Worm (Caenorhabditis elegans) whole organism, early embryonic: ENCODE results near the gene eor-1.

Experiments
- B0310.2 ChIP-seq: sonication (generic microtip); optimal IDR thresholded peaks from 2 replicates; lab custom pipeline; 2016; ENCODE audit warnings: mild to moderate bottlenecking, missing genetic modification characterization, missing compliant biosample characterization
- F13C5.2 ChIP-seq: sonication (generic microtip); optimal IDR thresholded peaks from 2 replicates; lab custom pipeline; 2017; ENCODE audit warnings: mild to moderate bottlenecking, missing genetic modification characterization, inconsistent platforms, missing compliant biosample characterization
- aly-1 ChIP-seq: sonication (generic microtip); optimal IDR thresholded peaks from 2 replicates; lab custom pipeline; 2016; ENCODE audit warnings: missing genetic modification characterization, missing compliant biosample characterization
- ama-1 ChIP-seq: fragments of 150-350 bp; optimal IDR thresholded peaks from 2 replicates; lab custom pipeline; 2014
- ceh-13 ChIP-seq: fragments of 200-800 bp; sonication (Bioruptor generic); optimal IDR thresholded peaks from 2 replicates; lab custom pipeline; 2018; ENCODE audit warnings: mild to moderate bottlenecking, missing genetic modification characterization, missing compliant biosample characterization
- ceh-36 ChIP-seq: sonication (generic microtip); optimal IDR thresholded peaks from 2 replicates; lab custom pipeline; 2016; ENCODE audit warnings: missing genetic modification characterization, inconsistent platforms, missing compliant biosample characterization
- ets-7 ChIP-seq: sonication (generic microtip); optimal IDR thresholded peaks from 2 replicates; lab custom pipeline; 2016; ENCODE audit warnings: missing genotype, missing genetic modification characterization, missing compliant biosample characterization
- flt-1 ChIP-seq: fragments of 200-800 bp; sonication (Bioruptor generic); IDR thresholded peaks from 2 replicates; pipeline ENCODE4 v1.3.6; 2022; ENCODE audit warnings: missing genetic modification characterization, missing compliant biosample characterization
- hmbx-1 ChIP-seq: sonication (generic microtip); optimal IDR thresholded peaks from 2 replicates; lab custom pipeline; 2016; ENCODE audit warnings: mild to moderate bottlenecking, missing genetic modification characterization, missing compliant biosample characterization
- hmg-4 ChIP-seq: fragments of 200-800 bp; sonication (Bioruptor generic); optimal IDR thresholded peaks from 2 replicates; lab custom pipeline; 2018; ENCODE audit warnings: mild to moderate bottlenecking, missing genetic modification characterization, missing compliant biosample characterization
- hnd-1 ChIP-seq: sonication (generic microtip); optimal IDR thresholded peaks from 2 replicates; lab custom pipeline; 2016; ENCODE audit warnings: missing genetic modification characterization, missing compliant biosample characterization
- pes-1 ChIP-seq: fragments of 200-800 bp; sonication (Bioruptor generic); IDR thresholded peaks from 2 replicates; pipeline ENCODE4 v1.3.6; 2022; ENCODE audit warnings: missing genetic modification reagents, missing genetic modification characterization, missing compliant biosample characterization
- scrt-1 ChIP-seq: fragments of 200-800 bp; sonication (Bioruptor generic); IDR thresholded peaks from 2 replicates; pipeline ENCODE4 v1.3.6; 2022; ENCODE audit warnings: missing genetic modification characterization, missing compliant biosample characterization
- sea-1 ChIP-seq: fragments of 200-800 bp; sonication (Bioruptor generic); conservative IDR thresholded peaks from 2 replicates; pipeline ENCODE4 v1.3.6; 2022; ENCODE audit warnings: missing genetic modification characterization, missing compliant biosample characterization
- tbx-11 ChIP-seq: fragments of 200-800 bp; sonication (Bioruptor generic); IDR thresholded peaks from 2 replicates; pipeline ENCODE4 v1.3.6; 2022; ENCODE audit warnings: missing genetic modification characterization, missing compliant biosample characterization
- tbx-37 ChIP-seq: fragments of 200-800 bp; sonication (Bioruptor generic); conservative IDR thresholded peaks from 2 replicates; pipeline ENCODE4 v1.3.6; 2022; ENCODE audit warnings: missing genetic modification reagents, missing genetic modification characterization, missing compliant biosample characterization
- tra-4 ChIP-seq: sonication (generic microtip); optimal IDR thresholded peaks from 2 replicates; lab custom pipeline; 2017; ENCODE audit warnings: missing genetic modification characterization, missing compliant biosample characterization

eor-1 gene

ce11 chrIV:4810377-4810984 lies 11.5 kb upstream of the eor-1 start, which contains the start of gene eif-1.A:
eif-1.A (plus strand) TSS chrIV:4810934.
- TF ChIP-seq F13C5.2 (tag; lab: Kevin White, UChicago) = peak; percentile 58
- TF ChIP-seq ama-1 (lab: Kevin White, UChicago) = no peak
- TF ChIP-seq tbx-37 = 0 out of 2 replicates have a peak, but pooled peaks have one; percentile 22

DNA sequence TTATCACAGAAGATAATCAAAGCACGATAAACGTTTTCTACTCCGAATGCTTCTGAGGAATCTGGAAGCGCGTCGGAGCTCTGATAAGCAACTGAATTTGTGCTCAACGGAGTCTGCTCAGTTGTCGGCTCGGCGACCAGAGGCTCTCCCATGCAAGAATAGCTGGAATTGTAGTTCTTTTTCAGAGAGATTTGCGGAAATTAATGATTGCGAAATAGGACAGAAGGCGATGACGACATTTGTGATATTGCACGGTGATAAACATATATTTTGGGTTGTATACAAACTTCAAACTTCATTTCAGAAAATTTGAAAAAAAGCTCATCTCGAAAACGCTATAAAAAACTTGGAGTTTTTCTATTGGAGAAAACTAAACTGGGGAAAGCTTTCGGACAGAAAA lies 10.8 kb upstream of the eor-1 start, which contains the start of gene H06H21.37:
TSS of gene H06H21.37 (minus strand) at position 162 of the 400 bp plus-strand sequence.
- TF ChIP-seq ceh-13 (GFP tag; lab: Kevin White, UChicago) = no peak
- no peak for TF ChIP-seq hmg-4 (GFP tag; lab: Kevin White, UChicago)
- TF ChIP-seq sea-1 = no peak
- TF ChIP-seq ama-1 (lab: Kevin White, UChicago) = no peak
- TF ChIP-seq F13C5.2 (tag; lab: Kevin White, UChicago) = no peak
- TF ChIP-seq hnd-1 = no peak
- no peak for TF ChIP-seq pes-1 (GFP tag; lab: Robert Waterston, UW)
- no peak for TF ChIP-seq tra-4 (tag; lab: Kevin White, UChicago)
- no peak for TF ChIP-seq ets-7
- no peak for TF ChIP-seq tbx-11
- TF ChIP-seq ceh-36 (tag; lab: Kevin White, UChicago) = no peak
- TF ChIP-seq B0310.2 = no peak
- no peak for TF ChIP-seq tbx-37
- no peak for TF ChIP-seq flt-1
- no peak for TF ChIP-seq hmbx-1 (tag; lab: Kevin White, UChicago)
- TF ChIP-seq scrt-1 = no peak

- TF ChIP-seq aly-1 = no peak
- TF ChIP-seq scrt-1 = no peak
- TF ChIP-seq ama-1 (lab: Kevin White, UChicago) = no peak
- TF ChIP-seq ceh-13 (GFP tag; lab: Kevin White, UChicago) = no peak
- no peak for TF ChIP-seq ets-7
- no peak for TF ChIP-seq tra-4 (tag; lab: Kevin White, UChicago)
- no peak for TF ChIP-seq flt-1
- TF ChIP-seq F13C5.2 (tag; lab: Kevin White, UChicago) = no peak
- no peak for TF ChIP-seq hnd-1
- no peak for TF ChIP-seq hmg-4 (GFP tag; lab: Kevin White, UChicago)
- no peak for TF ChIP-seq hmbx-1 (tag; lab: Kevin White, UChicago)
- TF ChIP-seq tbx-11 = no peak
Observed at ce11 chrIV:4809397-4809796, 10.4 kb upstream of the eor-1 start, which contains the start of gene ubxn-6. ubxn-6 (minus strand) TSS chrIV:4809497.

DNA sequence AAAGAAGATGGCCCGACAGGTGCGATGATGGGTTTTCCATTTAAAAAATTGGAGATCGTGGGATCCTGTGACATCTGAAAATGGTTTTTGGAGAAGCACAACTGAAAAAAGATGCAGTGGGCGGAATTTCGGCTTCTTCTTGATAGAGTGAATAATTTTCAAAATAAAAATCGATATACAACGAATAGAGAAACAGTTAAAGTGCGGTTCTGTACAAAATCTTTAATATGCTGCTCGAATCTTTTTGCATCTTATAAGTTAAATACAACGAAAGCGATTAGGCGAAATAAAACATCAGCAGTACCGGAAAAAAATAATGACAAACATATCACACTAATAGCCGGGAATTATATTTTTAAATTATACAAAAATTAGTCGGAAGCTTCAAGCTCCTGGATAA lies 8.2 kb upstream of the eor-1 start, which contains the start of gene H06H21.11:
TSS of gene H06H21.11 (minus strand) at position 101 of the 400 bp plus-strand sequence.
- TF ChIP-seq hmbx-1 (tag; lab: Kevin White, UChicago) (no peak), B0310.2 (no peak)

- TF ChIP-seq hmbx-1 (tag; lab: Kevin White, UChicago) (no peak), tra-4 (tag; lab: Kevin White, UChicago) (no peak), tbx-11 (no peak), scrt-1 (no peak), hnd-1 (no peak), hmg-4 (GFP tag; lab: Kevin White, UChicago) (no peak), F13C5.2 (tag; lab: Kevin White, UChicago) (no peak)
Observed at ce11 chrIV:4806486-4806885, 7.5 kb upstream of the eor-1 start, which contains the start of gene dpf-5. dpf-5 (minus strand) TSS chrIV:4806586.

- no peak for TF ChIP-seq hmg-4 (GFP tag; lab: Kevin White, UChicago)
- no peak for TF ChIP-seq tra-4 (tag; lab: Kevin White, UChicago)
- TF ChIP-seq tbx-11 = no peak
- no peak for TF ChIP-seq F13C5.2 (tag; lab: Kevin White, UChicago)
- no peak for TF ChIP-seq B0310.2
- no peak for TF ChIP-seq hmbx-1 (tag; lab: Kevin White, UChicago)
- no peak for TF ChIP-seq pes-1 (GFP tag; lab: Robert Waterston, UW)
- TF ChIP-seq flt-1 = no peak
- no peak for TF ChIP-seq ets-7
- TF ChIP-seq ceh-13 (GFP tag; lab: Kevin White, UChicago) = no peak
- TF ChIP-seq sea-1 = no peak
- no peak for TF ChIP-seq hnd-1
- no peak for TF ChIP-seq aly-1
- TF ChIP-seq tbx-37 = no peak
- TF ChIP-seq ama-1 (lab: Kevin White, UChicago) = no peak
- no peak for TF ChIP-seq ceh-36 (tag; lab: Kevin White, UChicago)
- no peak for TF ChIP-seq scrt-1
Observed at ce11 chrIV:4802494-4802893, 3.5 kb upstream of the eor-1 start, which contains the start of gene dpf-7. dpf-7 (minus strand) TSS chrIV:4802594.

DNA sequence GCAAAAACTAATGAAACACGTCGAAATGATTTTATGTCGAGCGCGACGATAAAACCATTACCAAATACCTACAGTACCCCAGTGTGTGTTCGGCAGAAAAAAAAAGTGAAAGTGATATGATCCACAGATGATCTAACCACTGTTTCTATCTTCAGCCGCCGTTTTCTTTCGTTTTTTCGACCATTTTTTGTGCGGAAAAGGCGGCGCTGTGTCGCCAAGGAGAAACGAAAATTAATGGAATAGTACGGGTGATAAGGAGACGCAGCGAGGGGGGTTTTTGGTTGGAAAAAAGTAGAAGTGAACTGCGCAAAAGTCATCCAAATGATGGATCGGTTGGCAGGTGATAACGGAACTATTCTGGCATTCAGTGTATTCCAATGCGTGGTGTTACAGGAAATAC lies 3.9 kb downstream of the eor-1 start:
- TF ChIP-seq tbx-37 (no peak), flt-1 (no peak), pes-1 (GFP tag; lab: Robert Waterston, UW) (no peak), hmbx-1 (tag; lab: Kevin White, UChicago) (no peak), F13C5.2 (tag; lab: Kevin White, UChicago) (no peak), aly-1 (no peak), hmg-4 (GFP tag; lab: Kevin White, UChicago) (no peak), tra-4 (tag; lab: Kevin White, UChicago) (no peak), ceh-13 (GFP tag; lab: Kevin White, UChicago) (no peak), ama-1 (lab: Kevin White, UChicago) (no peak), sea-1 (no peak), ceh-36 (tag; lab: Kevin White, UChicago) (no peak), hnd-1 (no peak), tbx-11 (no peak), scrt-1 (no peak), B0310.2 (no peak), ets-7 (no peak)

DNA sequence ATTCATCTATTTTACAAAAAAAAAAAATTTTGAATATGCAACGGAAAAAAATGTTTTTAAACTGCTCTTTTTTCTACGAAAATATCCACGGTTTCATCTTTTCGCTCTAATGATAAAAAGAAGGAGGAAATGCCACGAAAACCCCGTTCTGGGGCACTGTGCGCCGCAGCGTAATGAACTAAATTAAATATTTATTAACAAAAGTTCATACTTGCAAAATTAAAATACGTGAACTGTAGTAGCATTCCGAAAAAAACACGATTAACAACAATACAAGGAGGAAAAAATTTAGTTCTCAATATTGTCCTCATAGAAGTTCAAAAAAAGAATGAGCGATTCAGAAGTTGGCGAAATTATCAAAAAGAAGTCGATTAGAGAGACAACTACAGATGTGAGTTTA lies 9.5 kb downstream of the eor-1 start, which contains the start of gene R11E3.1:
TSS of gene R11E3.1 (plus strand) at position 301 of the 400 bp plus-strand sequence.
- TF ChIP-seq B0310.2 (no peak), ets-7 (no peak), hnd-1 (no peak), tbx-11 (no peak), ama-1 (lab: Kevin White, UChicago) (no peak), aly-1 (no peak), F13C5.2 (tag; lab: Kevin White, UChicago) (no peak), tra-4 (tag; lab: Kevin White, UChicago) (no peak), tbx-37 (no peak), flt-1 (no peak)
